Fruit fly (Drosophila melanogaster): ENCODE data around the gene CG32462.

Gene CG32462

DNA sequence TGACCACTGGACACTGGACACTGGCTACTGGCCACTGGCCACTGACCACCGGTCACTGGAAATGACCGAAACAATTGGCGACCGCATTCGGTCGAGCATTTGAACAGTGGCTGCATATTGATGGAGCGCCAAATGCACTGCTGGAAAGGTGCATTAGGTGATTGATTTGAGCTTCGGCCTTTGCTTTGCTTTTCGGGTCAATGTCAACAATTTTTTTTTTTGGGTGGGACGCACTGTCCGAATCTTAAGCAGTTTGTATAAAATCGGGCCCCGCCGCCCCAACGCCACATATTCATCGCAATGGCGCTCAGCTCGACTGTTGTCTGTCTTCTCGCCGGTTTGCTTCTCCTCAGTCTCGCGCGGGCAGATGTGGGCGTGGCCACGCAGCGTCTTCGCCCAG, 7.2 kb upstream of the CG32462 start, which contains the start of gene CG13239:
CG13239 (plus strand) TSS at position 301 of the 400 bp plus-strand sequence.
- no peak for TF ChIP-seq psq (optimal IDR thresholded peaks at IDR 0.05)
- TF ChIP-seq Sin3A (optimal IDR thresholded peaks at IDR 0.05): no peak
- no peak for TF ChIP-seq h (optimal IDR thresholded peaks at IDR 0.05)
- no peak for TF ChIP-seq ttk (optimal IDR thresholded peaks at IDR 0.05)
- no peak for TF ChIP-seq Myc (optimal IDR thresholded peaks at IDR 0.05)
- TF ChIP-seq insv (optimal IDR thresholded peaks at IDR 0.05): no peak

DNA sequence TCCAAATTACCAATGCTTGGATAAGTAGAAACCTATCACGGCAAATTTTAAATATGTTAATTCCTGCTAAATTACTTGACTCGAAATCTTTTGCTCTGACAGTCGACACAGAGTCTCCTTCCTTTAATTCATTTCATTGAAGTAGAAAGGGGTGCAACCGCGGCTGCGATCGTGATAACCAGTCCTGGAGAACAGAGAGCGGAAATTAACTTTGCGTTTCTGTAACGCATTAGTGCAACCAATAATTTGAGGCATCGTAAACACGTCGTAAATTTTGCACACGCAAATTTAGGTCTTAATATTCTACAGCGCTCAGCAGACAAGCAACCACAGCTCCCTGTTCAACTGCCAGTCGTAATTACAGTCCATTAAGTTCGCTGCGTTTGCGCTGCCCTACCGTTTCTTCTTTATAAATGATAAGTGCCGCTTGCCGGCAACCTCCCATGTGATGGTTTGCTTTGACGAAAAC, 2.7 kb upstream of the CG32462 start, which contains the start of gene CG32459:
CG32459 (minus strand) TSS at position 51 of the 469 bp plus-strand sequence.
- TF ChIP-seq Myc (optimal IDR thresholded peaks at IDR 0.05): no peak
- no peak for TF ChIP-seq insv (optimal IDR thresholded peaks at IDR 0.05)
- no peak for TF ChIP-seq psq (optimal IDR thresholded peaks at IDR 0.05)
- TF ChIP-seq ttk (optimal IDR thresholded peaks at IDR 0.05): no peak
- no peak for TF ChIP-seq Sin3A (optimal IDR thresholded peaks at IDR 0.05)
- no peak for TF ChIP-seq h (optimal IDR thresholded peaks at IDR 0.05)

DNA sequence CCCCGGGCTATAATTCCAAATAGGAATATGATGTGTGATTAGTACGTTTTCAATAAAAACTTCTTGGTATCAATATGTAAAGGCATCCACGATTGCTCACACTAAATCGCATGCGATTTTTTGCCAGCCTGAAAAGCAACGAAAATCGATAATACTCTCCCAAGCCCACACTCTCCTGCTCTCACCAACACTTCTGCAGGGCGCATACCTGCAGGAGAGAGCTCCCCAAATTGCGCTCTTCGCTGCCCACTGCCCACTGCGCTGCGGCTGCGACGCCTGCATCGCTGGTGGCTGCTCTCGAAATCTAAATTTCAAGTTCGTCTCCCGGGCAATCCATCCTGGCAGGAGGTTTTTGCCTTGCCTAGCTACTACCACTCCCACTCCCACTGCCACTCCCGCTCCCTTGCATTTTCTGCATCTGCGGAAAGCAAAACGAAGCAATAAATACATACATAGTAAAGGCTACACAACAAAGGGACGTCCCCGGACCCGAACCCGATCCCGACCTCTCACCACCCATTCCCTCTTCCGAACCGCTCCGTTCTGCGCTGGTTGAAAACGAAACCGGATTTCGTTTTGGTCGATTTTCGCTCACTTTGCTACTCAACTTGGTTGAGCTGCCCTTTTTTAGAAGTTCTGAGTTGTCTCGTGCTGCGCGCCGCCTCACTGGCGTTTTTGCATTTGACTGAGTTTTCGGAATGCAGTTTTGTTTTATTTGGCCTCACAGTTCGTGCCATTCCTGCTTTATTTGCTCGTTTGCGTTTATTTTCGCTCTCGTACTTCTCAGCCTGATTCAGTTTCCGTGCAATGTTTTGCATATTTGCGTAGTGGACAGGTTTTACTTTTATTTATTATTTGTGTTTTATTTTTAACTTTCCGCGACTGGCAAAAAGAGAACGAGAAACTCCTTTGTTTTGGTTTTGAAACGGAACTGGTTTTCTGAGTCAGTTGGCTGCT, 1.9 kb downstream of the CG32462 start:
- TF ChIP-seq Sin3A (optimal IDR thresholded peaks at IDR 0.05): no peak
- TF ChIP-seq Myc (optimal IDR thresholded peaks at IDR 0.05): no peak
- no peak for TF ChIP-seq psq (optimal IDR thresholded peaks at IDR 0.05)
- no peak for TF ChIP-seq ttk (optimal IDR thresholded peaks at IDR 0.05)
- TF ChIP-seq insv (optimal IDR thresholded peaks at IDR 0.05): no peak
- TF ChIP-seq h (optimal IDR thresholded peaks at IDR 0.05): no peak

dm6 chr3L:22848940-22849339, 4.4 kb downstream of the CG32462 start:
- TF ChIP-seq Sin3A (optimal IDR thresholded peaks at IDR 0.05) (no peak), ttk (optimal IDR thresholded peaks at IDR 0.05) (no peak), psq (optimal IDR thresholded peaks at IDR 0.05) (no peak), insv (optimal IDR thresholded peaks at IDR 0.05) (no peak), Myc (optimal IDR thresholded peaks at IDR 0.05) (no peak), h (optimal IDR thresholded peaks at IDR 0.05) (no peak)

DNA sequence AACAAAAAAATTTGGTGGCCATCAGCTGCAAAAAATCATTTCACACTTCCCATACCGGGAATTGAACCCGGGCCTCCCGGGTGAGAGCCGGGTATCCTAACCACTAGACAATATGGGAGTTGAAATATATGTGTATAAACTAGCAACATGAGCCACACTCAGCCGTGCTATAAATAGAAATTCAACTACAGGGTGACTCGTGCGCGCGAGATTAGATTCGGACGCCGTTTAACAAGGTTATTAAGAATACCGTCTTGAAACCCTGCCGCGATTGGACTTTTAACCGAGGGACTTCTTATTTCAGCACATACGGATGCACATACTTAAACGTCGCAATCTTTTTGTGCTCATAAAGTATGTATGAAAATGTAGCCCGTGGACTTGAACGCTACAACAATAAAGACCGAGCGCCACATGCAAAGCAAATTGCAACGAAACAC, 5.6 kb downstream of the CG32462 start:
- TF ChIP-seq ttk (optimal IDR thresholded peaks at IDR 0.05) (no peak), psq (optimal IDR thresholded peaks at IDR 0.05) (no peak), h (optimal IDR thresholded peaks at IDR 0.05) (no peak), Myc (optimal IDR thresholded peaks at IDR 0.05) (no peak), Sin3A (optimal IDR thresholded peaks at IDR 0.05) (no peak), insv (optimal IDR thresholded peaks at IDR 0.05) (no peak)

DNA sequence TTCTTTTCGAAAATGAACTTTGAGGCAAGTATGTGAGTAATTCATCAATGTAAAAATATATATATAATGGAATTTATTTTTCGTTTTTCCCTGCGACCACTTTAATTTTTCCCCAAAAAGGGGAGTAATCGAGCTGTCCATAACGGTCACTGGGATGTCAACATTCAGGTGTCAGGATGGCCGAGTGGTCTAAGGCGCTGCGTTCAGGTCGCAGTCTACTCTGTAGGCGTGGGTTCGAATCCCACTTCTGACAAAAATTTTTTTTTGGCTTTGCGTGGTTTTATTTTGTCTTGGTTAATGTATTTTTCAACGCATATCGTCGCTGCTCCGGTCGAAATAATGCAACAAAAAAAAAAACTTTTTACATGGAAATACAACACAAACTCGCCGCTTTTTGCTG, 10.2 kb downstream of the CG32462 start:
- TF ChIP-seq Myc (optimal IDR thresholded peaks at IDR 0.05): no peak
- no peak for TF ChIP-seq ttk (optimal IDR thresholded peaks at IDR 0.05)
- no peak for TF ChIP-seq insv (optimal IDR thresholded peaks at IDR 0.05)
- no peak for TF ChIP-seq psq (optimal IDR thresholded peaks at IDR 0.05)
- no peak for TF ChIP-seq Sin3A (optimal IDR thresholded peaks at IDR 0.05)
- TF ChIP-seq h (optimal IDR thresholded peaks at IDR 0.05): no peak

dm6 chr3L:22839726-22840228, 13.5 kb downstream of the CG32462 start:
- no peak for TF ChIP-seq ttk (optimal IDR thresholded peaks at IDR 0.05)
- TF ChIP-seq Sin3A (optimal IDR thresholded peaks at IDR 0.05): no peak
- TF ChIP-seq psq (optimal IDR thresholded peaks at IDR 0.05): no peak
- TF ChIP-seq insv (optimal IDR thresholded peaks at IDR 0.05): no peak
- no peak for TF ChIP-seq Myc (optimal IDR thresholded peaks at IDR 0.05)
- no peak for TF ChIP-seq h (optimal IDR thresholded peaks at IDR 0.05)

DNA sequence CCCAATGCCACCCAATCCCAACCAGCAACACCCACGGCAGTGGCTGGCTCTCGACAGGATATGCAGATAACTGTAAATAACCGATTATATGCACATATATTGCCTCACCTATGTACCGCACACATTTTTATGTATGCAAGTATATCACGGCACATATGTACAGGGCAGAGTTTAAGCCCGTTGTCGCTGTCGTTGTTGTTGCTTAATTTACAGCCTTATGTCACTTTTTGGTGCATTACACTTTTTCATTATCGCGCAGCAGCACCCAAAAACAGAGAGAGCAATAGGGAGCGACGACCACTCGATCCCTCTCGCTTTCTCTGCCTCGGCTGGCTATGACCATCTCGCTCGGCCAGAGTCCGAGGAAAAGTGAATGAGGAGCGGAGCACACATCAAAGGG, 14.1 kb downstream of the CG32462 start:
- TF ChIP-seq h (optimal IDR thresholded peaks at IDR 0.05): no peak
- no peak for TF ChIP-seq ttk (optimal IDR thresholded peaks at IDR 0.05)
- no peak for TF ChIP-seq Sin3A (optimal IDR thresholded peaks at IDR 0.05)
- no peak for TF ChIP-seq Myc (optimal IDR thresholded peaks at IDR 0.05)
- no peak for TF ChIP-seq insv (optimal IDR thresholded peaks at IDR 0.05)
- TF ChIP-seq psq (optimal IDR thresholded peaks at IDR 0.05): no peak

dm6 chr3L:22837651-22838614, 15.4 kb downstream of the CG32462 start:
- TF ChIP-seq Myc (optimal IDR thresholded peaks at IDR 0.05): no peak
- TF ChIP-seq Sin3A (optimal IDR thresholded peaks at IDR 0.05): no peak
- no peak for TF ChIP-seq insv (optimal IDR thresholded peaks at IDR 0.05)
- TF ChIP-seq psq (optimal IDR thresholded peaks at IDR 0.05): no peak
- TF ChIP-seq h (optimal IDR thresholded peaks at IDR 0.05): no peak
- no peak for TF ChIP-seq ttk (optimal IDR thresholded peaks at IDR 0.05)

- TF ChIP-seq Sin3A (optimal IDR thresholded peaks at IDR 0.05) (no peak), Myc (optimal IDR thresholded peaks at IDR 0.05) (no peak), ttk (optimal IDR thresholded peaks at IDR 0.05) (no peak), psq (optimal IDR thresholded peaks at IDR 0.05) (no peak)
Measured at dm6 chr3L:22836768-22837167, 16.5 kb downstream of the CG32462 start, which contains the start of the genes CG11226 and CG45428. Gene CG11226 (plus strand): TSS chr3L:22837068. Gene CG45428 (minus strand): TSS chr3L:22837070.
